Fruit fly (Drosophila melanogaster) whole organism, embryonic: ENCODE measurements around the gene Actn3.
"Not testable (repeated sequence)": the region's sequence is repeated elsewhere in the genome, so short reads cannot be mapped to it uniquely, and the experiment has no call there.

Experiments
- BtbVII ChIP-seq: fragments of 200-800 bp; sonication (Bioruptor generic); optimal IDR thresholded peaks from 3 replicates; lab custom pipeline; 2017; ENCODE audit warnings: missing biosample characterization, mild to moderate bottlenecking, missing genetic modification characterization
- CG1024 ChIP-seq: fragments of 200-800 bp; sonication (Bioruptor generic); IDR thresholded peaks from 2 replicates; pipeline ENCODE4 v1.3.6; 2022; ENCODE audit warnings: missing biosample characterization, missing genetic modification characterization
- CG10543 ChIP-seq: fragments of 200-800 bp; sonication (Bioruptor generic); optimal IDR thresholded peaks from 3 replicates; lab custom pipeline; 2017; ENCODE audit warnings: missing biosample characterization, mild to moderate bottlenecking, missing genetic modification characterization, moderate library complexity
- CG12299 ChIP-seq: fragments of 200-800 bp; sonication (Bioruptor generic); optimal IDR thresholded peaks from 2 replicates; lab custom pipeline; 2018; ENCODE audit warnings: missing biosample characterization, mild to moderate bottlenecking, missing genetic modification characterization
- CG15073 ChIP-seq: fragments of 200-800 bp; sonication (Bioruptor generic); optimal IDR thresholded peaks from 2 replicates; lab custom pipeline; 2016; ENCODE audit warnings: missing biosample characterization, missing genetic modification characterization
- CG15269 ChIP-seq: fragments of 200-800 bp; sonication (Bioruptor generic); optimal IDR thresholded peaks from 2 replicates; lab custom pipeline; 2018; ENCODE audit warnings: missing biosample characterization, mild to moderate bottlenecking, missing genetic modification characterization, moderate library complexity
- CG1529 ChIP-seq: fragments of 200-800 bp; sonication (Bioruptor generic); optimal IDR thresholded peaks from 3 replicates; lab custom pipeline; 2018; ENCODE audit warnings: missing biosample characterization, missing genetic modification characterization
- CG15696 ChIP-seq: fragments of 200-800 bp; sonication (Bioruptor generic); optimal IDR thresholded peaks from 2 replicates; lab custom pipeline; 2019; ENCODE audit warnings: missing biosample characterization, mild to moderate bottlenecking, missing genetic modification characterization, moderate library complexity
- CG17385 ChIP-seq: fragments of 200-800 bp; sonication (Bioruptor generic); optimal IDR thresholded peaks from 3 replicates; lab custom pipeline; 2018; ENCODE audit warnings: missing biosample characterization, mild to moderate bottlenecking, missing genetic modification characterization
- CG2116 ChIP-seq: fragments of 200-800 bp; sonication (Bioruptor generic); optimal IDR thresholded peaks from 3 replicates; lab custom pipeline; 2018; ENCODE audit warnings: missing biosample characterization, mild to moderate bottlenecking, missing genetic modification characterization
- CG43689 ChIP-seq: fragments of 200-800 bp; sonication (Bioruptor generic); IDR thresholded peaks from 2 replicates; pipeline ENCODE4 v1.3.6; 2022; ENCODE audit warnings: missing biosample characterization, missing genetic modification characterization
- CG4854 ChIP-seq: fragments of 200-800 bp; sonication (Bioruptor generic); optimal IDR thresholded peaks from 2 replicates; lab custom pipeline; 2016; ENCODE audit warnings: missing biosample characterization, missing genetic modification characterization, inconsistent platforms
- CG5245 ChIP-seq: fragments of 200-800 bp; sonication (Bioruptor generic); optimal IDR thresholded peaks from 3 replicates; lab custom pipeline; 2016; ENCODE audit warnings: missing biosample characterization, missing genetic modification characterization
- CG7745 ChIP-seq: fragments of 200-800 bp; sonication (Bioruptor generic); optimal IDR thresholded peaks from 2 replicates; lab custom pipeline; 2018; ENCODE audit warnings: missing biosample characterization, mild to moderate bottlenecking, missing genetic modification characterization, moderate library complexity
- Camta ChIP-seq: fragments of 200-800 bp; sonication (Bioruptor generic); optimal IDR thresholded peaks from 2 replicates; lab custom pipeline; 2016; ENCODE audit warnings: missing biosample characterization, missing genetic modification characterization
- Dfd ChIP-seq, 2 experiments: fragments of >200 bp; optimal IDR thresholded peaks; 2 replicates each; lab custom pipeline; 2017; ENCODE audit warnings: missing biosample characterization in 2 of 2, missing genetic modification characterization in 2 of 2
- Dp ChIP-seq: fragments of 200-800 bp; sonication (Bioruptor generic); optimal IDR thresholded peaks from 2 replicates; lab custom pipeline; 2018; ENCODE audit warnings: missing biosample characterization, mild to moderate bottlenecking, missing genetic modification characterization, moderate library complexity
- Fer2 ChIP-seq: fragments of 200-800 bp; sonication (Bioruptor generic); optimal IDR thresholded peaks from 2 replicates; lab custom pipeline; 2018; ENCODE audit warnings: missing biosample characterization, mild to moderate bottlenecking, missing genetic modification characterization, moderate library complexity
- Jarid2 ChIP-seq: fragments of 200-800 bp; sonication (Bioruptor generic); optimal IDR thresholded peaks from 3 replicates; lab custom pipeline; 2017; ENCODE audit warnings: mild to moderate bottlenecking, missing biosample characterization, missing genetic modification reagents, missing genetic modification characterization
- Oli ChIP-seq: fragments of 200-800 bp; sonication (Bioruptor generic); optimal IDR thresholded peaks from 2 replicates; lab custom pipeline; 2018; ENCODE audit warnings: missing biosample characterization, mild to moderate bottlenecking, missing genetic modification characterization, moderate library complexity
- Opbp ChIP-seq: fragments of 200-800 bp; sonication (Bioruptor generic); IDR thresholded peaks from 3 replicates; pipeline ENCODE4 v1.3.6; 2022; ENCODE audit warnings: missing biosample characterization, missing genetic modification characterization; ENCODE audit not compliant: partially characterized antibody
- Pdp1 ChIP-seq, 2 experiments: fragments of 200-800 bp; sonication (Bioruptor generic); optimal IDR thresholded peaks; 3 replicates each; lab custom pipeline; 2016; ENCODE audit warnings: missing biosample characterization in 2 of 2, missing genetic modification characterization in 2 of 2, mild to moderate bottlenecking in 1 of 2, moderate library complexity in 1 of 2
- Rfx ChIP-seq: fragments of 200-800 bp; sonication (Bioruptor generic); IDR thresholded peaks from 2 replicates; pipeline ENCODE4 v1.3.6; 2022; ENCODE audit warnings: missing biosample characterization, missing genetic modification characterization
- Sry-β ChIP-seq: fragments of 200-800 bp; sonication (Bioruptor generic); optimal IDR thresholded peaks from 2 replicates; lab custom pipeline; 2018; ENCODE audit warnings: missing biosample characterization, mild to moderate bottlenecking, missing genetic modification characterization, moderate library complexity
- Trl ChIP-seq, 3 experiments: fragments of >200 bp in 2 of 3; fragments of 200-800 bp in 1 of 3; sonication (Bioruptor generic) in 1 of 3; optimal IDR thresholded peaks; 2 replicates in 1 of 3; 3 replicates in 2 of 3; lab custom pipeline; 2016 to 2017; ENCODE audit warnings: missing biosample characterization in 1 of 3, missing genetic modification characterization in 1 of 3
- Xbp1 ChIP-seq: fragments of 200-800 bp; sonication (Bioruptor generic); optimal IDR thresholded peaks from 3 replicates; lab custom pipeline; 2016; ENCODE audit warnings: missing biosample characterization, mild to moderate bottlenecking, missing genetic modification characterization
- ato ChIP-seq: fragments of 200-800 bp; sonication (Bioruptor generic); IDR thresholded peaks from 2 replicates; pipeline ENCODE4 v1.3.6; 2022; ENCODE audit warnings: missing biosample characterization, missing genetic modification characterization; ENCODE audit not compliant: partially characterized antibody
- btn ChIP-seq: fragments of 200-800 bp; sonication (Bioruptor generic); optimal IDR thresholded peaks from 2 replicates; lab custom pipeline; 2016; ENCODE audit warnings: missing biosample characterization, missing genetic modification characterization
- cg ChIP-seq: fragments of 200-800 bp; sonication (Bioruptor generic); optimal IDR thresholded peaks from 3 replicates; lab custom pipeline; 2019; ENCODE audit warnings: missing biosample characterization, mild to moderate bottlenecking, missing genetic modification characterization, moderate library complexity
- cwo ChIP-seq: fragments of 200-800 bp; sonication (Bioruptor generic); optimal IDR thresholded peaks from 3 replicates; lab custom pipeline; 2017; ENCODE audit warnings: missing biosample characterization, missing genetic modification characterization, mild to moderate bottlenecking, moderate library complexity, missing genetic modification reagents
- dpn ChIP-seq, 2 experiments: fragments of 200-800 bp; sonication (Bioruptor generic); optimal IDR thresholded peaks; 3 replicates each; lab custom pipeline; 2016; ENCODE audit warnings: missing biosample characterization in 2 of 2, missing genetic modification characterization in 2 of 2
- emc ChIP-seq: fragments of 200-800 bp; sonication (Bioruptor generic); optimal IDR thresholded peaks from 2 replicates; lab custom pipeline; 2016; ENCODE audit warnings: missing biosample characterization, missing genetic modification characterization
- grau ChIP-seq: fragments of 200-800 bp; optimal IDR thresholded peaks from 3 replicates; lab custom pipeline; 2019; ENCODE audit warnings: missing biosample characterization, mild to moderate bottlenecking, missing genetic modification characterization, moderate library complexity
- gsb-n ChIP-seq: fragments of 200-800 bp; sonication (Bioruptor generic); optimal IDR thresholded peaks from 3 replicates; lab custom pipeline; 2018; ENCODE audit warnings: missing biosample characterization, mild to moderate bottlenecking, missing genetic modification characterization
- her ChIP-seq: fragments of 200-800 bp; sonication (Bioruptor generic); optimal IDR thresholded peaks from 2 replicates; lab custom pipeline; 2016; ENCODE audit warnings: missing biosample characterization, missing genetic modification characterization
- ken ChIP-seq: fragments of 200-800 bp; sonication (Bioruptor generic); IDR thresholded peaks from 3 replicates; pipeline ENCODE4 v1.3.6; 2022; ENCODE audit warnings: missing biosample characterization, missing genetic modification characterization
- luna ChIP-seq: fragments of 200-800 bp; sonication (Bioruptor generic); optimal IDR thresholded peaks from 2 replicates; lab custom pipeline; 2016; ENCODE audit warnings: missing biosample characterization, missing genetic modification characterization
- nmo ChIP-seq: fragments of 200-800 bp; sonication (Bioruptor generic); optimal IDR thresholded peaks from 2 replicates; lab custom pipeline; 2018; ENCODE audit warnings: missing biosample characterization, mild to moderate bottlenecking, missing genetic modification characterization, moderate library complexity
- odd ChIP-seq: fragments of 200-800 bp; sonication (Bioruptor generic); optimal IDR thresholded peaks from 2 replicates; lab custom pipeline; 2017; ENCODE audit warnings: missing biosample characterization, mild to moderate bottlenecking, missing genetic modification characterization
- rib ChIP-seq: fragments of 200-800 bp; sonication (Bioruptor generic); IDR thresholded peaks from 2 replicates; pipeline ENCODE4 v1.3.6; 2022; ENCODE audit warnings: missing biosample characterization, missing genetic modification characterization
- stwl ChIP-seq: fragments of 200-800 bp; sonication (Bioruptor generic); optimal IDR thresholded peaks from 3 replicates; lab custom pipeline; 2018; ENCODE audit warnings: missing biosample characterization, mild to moderate bottlenecking, missing genetic modification characterization, moderate library complexity
- tap ChIP-seq: fragments of 200-800 bp; optimal IDR thresholded peaks from 3 replicates; lab custom pipeline; 2019; ENCODE audit warnings: missing biosample characterization, mild to moderate bottlenecking, missing genetic modification characterization, moderate library complexity
- tgo ChIP-seq: fragments of 200-800 bp; sonication (Bioruptor generic); IDR thresholded peaks from 3 replicates; pipeline ENCODE4 v1.3.6; 2022; ENCODE audit warnings: missing biosample characterization, missing genetic modification characterization
- toy ChIP-seq: fragments of 200-800 bp; sonication (Bioruptor generic); IDR thresholded peaks from 2 replicates; pipeline ENCODE4 v1.3.6; 2022; ENCODE audit warnings: missing biosample characterization, missing genetic modification characterization
- ttk ChIP-seq: fragments of 200-800 bp; sonication (Bioruptor generic); IDR thresholded peaks from 2 replicates; pipeline ENCODE4 v2.1.2; 2022; ENCODE audit warnings: missing biosample characterization, missing genetic modification characterization
- unc-4 ChIP-seq: fragments of 200-800 bp; sonication (Bioruptor generic); IDR thresholded peaks from 2 replicates; pipeline ENCODE4 v1.3.6; 2022; ENCODE audit warnings: missing biosample characterization, missing genetic modification characterization; ENCODE audit not compliant: partially characterized antibody
- unpg ChIP-seq: fragments of 200-800 bp; sonication (Bioruptor generic); optimal IDR thresholded peaks from 3 replicates; lab custom pipeline; 2018; ENCODE audit warnings: missing biosample characterization, mild to moderate bottlenecking, missing genetic modification characterization, moderate library complexity
- zen2 ChIP-seq: fragments of 200-800 bp; sonication (Bioruptor generic); IDR thresholded peaks from 3 replicates; pipeline ENCODE4 v1.3.6; 2022; ENCODE audit warnings: missing biosample characterization, missing genetic modification characterization; ENCODE audit not compliant: partially characterized antibody

Gene Actn3

dm6 chr3R:16991781-16992180 lies 14.2 kb upstream of the Actn3 start, which contains the start of gene EMC2B (continued):
- TF ChIP-seq CG1529 (GFP tag; lab: Kevin White, UChicago) (no peak), btn (GFP tag; lab: Kevin White, UChicago) (no peak), Opbp (GFP tag; lab: Robert Waterston, UW) (no peak), tgo (no peak), tap (no peak), unc-4 (no peak), CG15269 (peak; percentile 35), Dfd (GFP tag; optimal IDR thresholded peaks at IDR 0.05; lab: Kevin White, UChicago) (no peak), her (GFP tag; lab: Kevin White, UChicago) (no peak), Camta (GFP tag; lab: Kevin White, UChicago) (no peak), nmo (peak; percentile 41), CG12299 (no peak), CG17385 (GFP tag; lab: Kevin White, UChicago) (no peak), cwo (GFP tag; lab: Kevin White, UChicago) (no peak), CG7745 (tag; lab: Kevin White, UChicago) (no peak), ken (GFP tag; lab: Robert Waterston, UW) (no peak), CG1024 (GFP tag; lab: Robert Waterston, UW) (no peak), ttk (GFP tag; lab: Robert Waterston, UW) (no peak), Sry-β (GFP tag; lab: Kevin White, UChicago) (no peak), Rfx (GFP tag; lab: Robert Waterston, UW) (no peak), luna (no peak), CG10543 (GFP tag; lab: Kevin White, UChicago) (no peak), CG15073 (GFP tag; lab: Kevin White, UChicago) (no peak), CG4854 (no peak)

dm6 chr3R:16988514-16988913 lies 10.9 kb upstream of the Actn3 start, which contains the start of gene MESK4:
TSS of gene MESK4 (plus strand) at chr3R:16988814.
- not testable (repeated sequence) for TF ChIP-seq zen2 (GFP tag; lab: Robert Waterston, UW); gsb-n (tag; lab: Kevin White, UChicago); ttk (GFP tag; lab: Robert Waterston, UW)

dm6 chr3R:16987924-16988298 lies 10.3 kb upstream of the Actn3 start:
- peak; percentile 33 for TF ChIP-seq unpg (GFP tag; lab: Kevin White, UChicago)
- TF ChIP-seq CG43689 (GFP tag; lab: Robert Waterston, UW) = no peak
- no peak for TF ChIP-seq toy (GFP tag; lab: Robert Waterston, UW)
- no peak for TF ChIP-seq CG2116
- TF ChIP-seq cg (GFP tag; lab: Kevin White, UChicago) = no peak
- no peak for TF ChIP-seq tap
- TF ChIP-seq dpn (GFP tag; optimal IDR thresholded peaks at IDR 0.05; lab: Kevin White, UChicago) = peak in 1 of 2 experiments; percentile 10
- peak; percentile 81 for TF ChIP-seq grau
- no peak for TF ChIP-seq odd (GFP tag; lab: Kevin White, UChicago)
- no peak for TF ChIP-seq CG15696 (tag; lab: Kevin White, UChicago)
- TF ChIP-seq rib (GFP tag; lab: Robert Waterston, UW) = no peak
- TF ChIP-seq ato (GFP tag; lab: Robert Waterston, UW) = no peak
- TF ChIP-seq Oli (tag; lab: Kevin White, UChicago) = peak; percentile 21
- TF ChIP-seq Fer2 (tag; lab: Kevin White, UChicago) = no peak
- no peak for TF ChIP-seq stwl (tag; lab: Kevin White, UChicago)
- no peak for TF ChIP-seq emc (GFP tag; lab: Kevin White, UChicago)
- TF ChIP-seq Jarid2 (GFP tag; lab: Kevin White, UChicago) = no peak
- no peak for TF ChIP-seq Dp (GFP tag; lab: Kevin White, UChicago)
- TF ChIP-seq Pdp1 (GFP tag; optimal IDR thresholded peaks at IDR 0.05; lab: Kevin White, UChicago) = peak in 1 of 2 experiments; percentile 44
- peak; percentile 15 for TF ChIP-seq Xbp1 (GFP tag; lab: Kevin White, UChicago)
- TF ChIP-seq Trl (optimal IDR thresholded peaks at IDR 0.05; lab: Kevin White, UChicago) = peak in 1 of 2 experiments; percentile 20
- no peak for TF ChIP-seq Trl (GFP tag; optimal IDR thresholded peaks at IDR 0.05; lab: Kevin White, UChicago)
- no peak for TF ChIP-seq BtbVII (GFP tag; lab: Kevin White, UChicago)
- TF ChIP-seq CG5245 = no peak
